Worm (Caenorhabditis elegans): Measurements from ENCODE around the gene ttr-24.

The ttr-24 gene

DNA sequence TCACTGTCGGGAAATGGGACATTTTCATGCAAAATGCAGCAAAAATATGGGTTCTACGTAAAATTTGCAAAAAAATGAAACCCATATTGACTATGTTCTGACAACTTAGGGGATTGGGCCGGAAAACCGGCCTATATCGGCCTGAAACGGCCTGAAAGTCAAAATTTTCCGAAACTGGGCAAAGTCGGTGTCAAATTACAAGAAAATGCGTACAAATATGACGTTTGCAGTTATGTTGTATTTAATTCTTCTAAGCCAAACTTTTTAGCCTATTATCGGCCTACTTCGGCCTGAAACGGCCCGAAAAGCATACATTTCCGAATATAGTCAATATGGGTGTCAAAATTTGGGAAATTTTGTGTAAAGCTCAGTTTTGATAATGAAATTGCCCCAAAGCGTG is 44.6 kb downstream of the ttr-24 start:
- no peak for TF ChIP-seq ceh-16 (tag; optimal IDR thresholded peaks at IDR 0.05)
- TF ChIP-seq fos-1 (tag; optimal IDR thresholded peaks at IDR 0.05): no peak
- TF ChIP-seq mml-1 (tag; optimal IDR thresholded peaks at IDR 0.05): no peak
- TF ChIP-seq ceh-28 (tag; optimal IDR thresholded peaks at IDR 0.05): no peak
- TF ChIP-seq mdl-1 (tag; optimal IDR thresholded peaks at IDR 0.05): no peak
- no peak for TF ChIP-seq nhr-43 (tag; optimal IDR thresholded peaks at IDR 0.05; ENCODE audit: poor library complexity, severe bottlenecking)
- TF ChIP-seq egl-27 (tag; optimal IDR thresholded peaks at IDR 0.05): no peak
- no peak for TF ChIP-seq ztf-4 (tag; optimal IDR thresholded peaks at IDR 0.05)
- no peak for TF ChIP-seq pha-4 (tag; optimal IDR thresholded peaks at IDR 0.05)
- no peak for TF ChIP-seq zag-1 (tag; optimal IDR thresholded peaks at IDR 0.05)
- TF ChIP-seq nhr-23 (tag; optimal IDR thresholded peaks at IDR 0.05): no peak
- TF ChIP-seq elt-1 (tag; optimal IDR thresholded peaks at IDR 0.05): no peak
- no peak for TF ChIP-seq nhr-67 (tag; optimal IDR thresholded peaks at IDR 0.05)
- no peak for TF ChIP-seq ztf-11 (tag; optimal IDR thresholded peaks at IDR 0.05)
- TF ChIP-seq lin-39 (tag; optimal IDR thresholded peaks at IDR 0.05): no peak
- TF ChIP-seq nfya-1 (tag; optimal IDR thresholded peaks at IDR 0.05; ENCODE audit: insufficient read depth): no peak
- no peak for TF ChIP-seq ceh-9 (tag; optimal IDR thresholded peaks at IDR 0.05)
- no peak for TF ChIP-seq nhr-25 (tag; optimal IDR thresholded peaks at IDR 0.05)
- TF ChIP-seq lsy-12 (tag; optimal IDR thresholded peaks at IDR 0.05): no peak

- no peak for TF ChIP-seq nhr-43 (tag; optimal IDR thresholded peaks at IDR 0.05; ENCODE audit: poor library complexity, severe bottlenecking)
Observed at ce11 chrV:18508564-18508963, 47.9 kb downstream of the ttr-24 start, which contains the start of gene Y51A2D.1. Y51A2D.1 (plus strand) TSS chrV:18508864.

- no peak for TF ChIP-seq nhr-67 (tag; optimal IDR thresholded peaks at IDR 0.05)
- no peak for TF ChIP-seq fos-1 (tag; optimal IDR thresholded peaks at IDR 0.05)
- TF ChIP-seq ZK546.5 (tag; optimal IDR thresholded peaks at IDR 0.05): no peak
- no peak for TF ChIP-seq nhr-237 (tag; optimal IDR thresholded peaks at IDR 0.05)
- TF ChIP-seq mdl-1 (tag; optimal IDR thresholded peaks at IDR 0.05): no peak
- no peak for TF ChIP-seq pha-4 (tag; optimal IDR thresholded peaks at IDR 0.05)
Observed at ce11 chrV:18506772-18507171, 49.7 kb downstream of the ttr-24 start.
